Worm (Caenorhabditis elegans) whole organism, L3 larva: Measurements from ENCODE around the gene ZK938.1.

Experiments
- aly-2 ChIP-seq: fragments of 150-350 bp; optimal IDR thresholded peaks from 2 replicates; lab custom pipeline; 2014; ENCODE audit warnings: missing biosample characterization, missing genetic modification characterization
- nhr-11 ChIP-seq: fragments of 150-350 bp; optimal IDR thresholded peaks from 2 replicates; lab custom pipeline; 2014; ENCODE audit warnings: missing biosample characterization, missing genetic modification characterization
- zag-1 ChIP-seq: fragments of 150-350 bp; optimal IDR thresholded peaks from 2 replicates; lab custom pipeline; 2014; ENCODE audit warnings: missing biosample characterization, missing genetic modification characterization
- ztf-4 ChIP-seq: fragments of 150-350 bp; optimal IDR thresholded peaks from 2 replicates; lab custom pipeline; 2014; ENCODE audit warnings: missing biosample characterization, missing genetic modification characterization

DNA sequence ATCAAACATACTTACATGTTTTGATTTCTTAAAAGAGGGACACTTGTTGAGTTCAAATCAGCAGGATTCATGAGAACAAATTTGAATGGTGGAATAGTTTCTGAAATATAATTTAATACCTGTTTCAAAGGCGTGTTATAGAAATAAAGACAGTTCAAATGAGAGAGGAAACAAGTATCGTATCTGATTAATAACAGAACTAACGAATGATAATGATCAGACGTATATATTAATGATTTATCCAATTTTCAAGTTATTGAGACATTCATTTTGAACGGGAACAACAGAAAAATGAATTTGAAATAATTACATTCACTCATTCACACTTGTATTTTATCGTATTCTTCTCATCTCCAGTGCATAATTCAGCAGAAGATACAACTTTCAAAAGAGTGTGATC is 26.4 kb downstream of the ZK938.1 start, which contains the start of gene chil-4:
- TF ChIP-seq nhr-11 (no peak), aly-2 (no peak), ztf-4 (no peak), zag-1 (tag; lab: Kevin White, UChicago) (no peak)
